Worm (Caenorhabditis elegans) whole organism, L4 larva: Measurements from ENCODE around the gene Y94H6A.10.
"Not testable (repeated sequence)": the region's sequence is repeated elsewhere in the genome, so short reads cannot be mapped to it uniquely, and the experiment has no call there.

Source experiments
- D1046.2 ChIP-seq: fragments of 200-800 bp; sonication (Bioruptor generic); IDR thresholded peaks from 2 replicates; pipeline ENCODE4 v1.3.6; 2022; ENCODE audit warnings: missing genetic modification characterization, missing compliant biosample characterization
- F37D6.2 ChIP-seq: sonication (generic microtip); optimal IDR thresholded peaks from 2 replicates; lab custom pipeline; 2016; ENCODE audit warnings: mild to moderate bottlenecking, missing genetic modification characterization, missing compliant biosample characterization
- F49E8.2 ChIP-seq: sonication (generic microtip); optimal IDR thresholded peaks from 2 replicates; lab custom pipeline; 2016; ENCODE audit warnings: missing compliant biosample characterization, mild to moderate bottlenecking, missing genetic modification characterization, borderline replicate concordance
- Y105C5A.15 ChIP-seq: fragments of 200-800 bp; sonication (Bioruptor generic); IDR thresholded peaks from 2 replicates; pipeline ENCODE4 v1.3.6; 2022; ENCODE audit warnings: missing genetic modification characterization, missing compliant biosample characterization
- Y5F2A.4 ChIP-seq: fragments of 200-800 bp; sonication (Bioruptor generic); optimal IDR thresholded peaks from 2 replicates; lab custom pipeline; 2018; ENCODE audit warnings: mild to moderate bottlenecking, missing genetic modification characterization, missing compliant biosample characterization
- Y75B8A.6 ChIP-seq: fragments of 200-800 bp; sonication (Bioruptor generic); IDR thresholded peaks from 2 replicates; pipeline ENCODE4 v1.3.6; 2022; ENCODE audit warnings: missing genetic modification reagents, missing genetic modification characterization, missing compliant biosample characterization
- ama-1 ChIP-seq: fragments of 150-350 bp; optimal IDR thresholded peaks from 2 replicates; lab custom pipeline; 2014; ENCODE audit warnings: inconsistent platforms, mixed read lengths
- attf-4 ChIP-seq: sonication (generic microtip); optimal IDR thresholded peaks from 3 replicates; lab custom pipeline; 2017; ENCODE audit warnings: missing biosample characterization, missing genetic modification characterization
- ceh-28 ChIP-seq: fragments of 150-350 bp; optimal IDR thresholded peaks from 2 replicates; lab custom pipeline; 2014; ENCODE audit warnings: missing biosample characterization, missing genetic modification reagents, missing genetic modification characterization
- ctbp-1 ChIP-seq: fragments of 200-800 bp; sonication (Bioruptor generic); IDR thresholded peaks from 2 replicates; pipeline ENCODE4 v1.3.6; 2022; ENCODE audit warnings: missing genetic modification reagents, missing genetic modification characterization, missing compliant biosample characterization
- daf-19 ChIP-seq: fragments of 200-800 bp; sonication (Bioruptor generic); conservative IDR thresholded peaks from 2 replicates; pipeline ENCODE4 v1.3.6; 2022; ENCODE audit warnings: missing genetic modification characterization, missing compliant biosample characterization
- daf-8 ChIP-seq: fragments of 200-800 bp; sonication (Bioruptor generic); IDR thresholded peaks from 2 replicates; pipeline ENCODE4 v1.3.6; 2022; ENCODE audit warnings: missing genetic modification characterization, missing compliant biosample characterization
- dmd-6 ChIP-seq: fragments of 200-800 bp; sonication (Bioruptor generic); IDR thresholded peaks from 2 replicates; pipeline ENCODE4 v1.3.6; 2022; ENCODE audit warnings: missing genetic modification reagents, missing genetic modification characterization, missing compliant biosample characterization
- fkh-10 ChIP-seq: fragments of 150-350 bp; optimal IDR thresholded peaks from 2 replicates; lab custom pipeline; 2014; ENCODE audit warnings: missing biosample characterization, missing genetic modification reagents, missing genetic modification characterization
- gei-8 ChIP-seq: fragments of 200-800 bp; sonication (Bioruptor generic); optimal IDR thresholded peaks from 2 replicates; lab custom pipeline; 2018; ENCODE audit warnings: mild to moderate bottlenecking, missing genetic modification characterization, missing compliant biosample characterization
- hif-1 ChIP-seq, 2 experiments: sonication (generic microtip); optimal IDR thresholded peaks; 2 replicates each; lab custom pipeline; 2016 to 2017; ENCODE audit warnings: missing compliant biosample characterization in 2 of 2, missing genetic modification characterization in 2 of 2, missing genetic modification reagents in 2 of 2, missing genotype in 2 of 2, mild to moderate bottlenecking in 1 of 2
- hlh-11 ChIP-seq: fragments of 200-800 bp; sonication (Bioruptor generic); optimal IDR thresholded peaks from 2 replicates; lab custom pipeline; 2018; ENCODE audit warnings: mild to moderate bottlenecking, missing genetic modification characterization, missing compliant biosample characterization
- lim-7 ChIP-seq: fragments of 200-800 bp; sonication (Bioruptor generic); IDR thresholded peaks from 2 replicates; pipeline ENCODE4 v1.3.6; 2022; ENCODE audit warnings: missing genetic modification characterization, missing compliant biosample characterization
- lin-1 ChIP-seq: fragments of 200-800 bp; sonication (Bioruptor generic); IDR thresholded peaks from 2 replicates; pipeline ENCODE4 v1.3.6; 2022; ENCODE audit warnings: missing genetic modification reagents, missing genetic modification characterization, missing compliant biosample characterization
- lin-38 ChIP-seq: fragments of 200-800 bp; sonication (Bioruptor generic); IDR thresholded peaks from 2 replicates; pipeline ENCODE4 v1.3.6; 2022; ENCODE audit warnings: missing genetic modification reagents, missing genetic modification characterization, missing compliant biosample characterization
- madf-5 ChIP-seq, 2 experiments: fragments of 200-800 bp; sonication (Bioruptor generic); IDR thresholded peaks; 2 replicates each; pipeline ENCODE4 v1.3.6; 2022; ENCODE audit warnings: missing compliant biosample characterization in 2 of 2, missing genetic modification characterization in 2 of 2
- mdt-29 ChIP-seq: fragments of 200-800 bp; sonication (Bioruptor generic); IDR thresholded peaks from 2 replicates; pipeline ENCODE4 v1.3.6; 2022; ENCODE audit warnings: missing genetic modification reagents, missing genetic modification characterization, missing compliant biosample characterization
- mxl-3 ChIP-seq: fragments of 200-800 bp; sonication (Bioruptor generic); optimal IDR thresholded peaks from 2 replicates; lab custom pipeline; 2018; ENCODE audit warnings: mild to moderate bottlenecking, missing genetic modification characterization, missing compliant biosample characterization
- nhr-10 ChIP-seq: fragments of 150-350 bp; optimal IDR thresholded peaks from 2 replicates; lab custom pipeline; 2014; ENCODE audit warnings: missing biosample characterization, missing genetic modification characterization
- nhr-111 ChIP-seq: fragments of 200-800 bp; sonication (Bioruptor generic); optimal IDR thresholded peaks from 2 replicates; lab custom pipeline; 2018; ENCODE audit warnings: mild to moderate bottlenecking, missing genetic modification characterization, missing compliant biosample characterization
- nhr-25 ChIP-seq: sonication (generic microtip); optimal IDR thresholded peaks from 2 replicates; lab custom pipeline; 2017; ENCODE audit warnings: missing genetic modification characterization, mild to moderate bottlenecking, missing compliant biosample characterization, antibody characterized with exemption, moderate library complexity, borderline replicate concordance; ENCODE audit not compliant: insufficient read depth
- nhr-28 ChIP-seq: fragments of 150-350 bp; optimal IDR thresholded peaks from 2 replicates; lab custom pipeline; 2014; ENCODE audit warnings: missing biosample characterization, missing genetic modification characterization
- nhr-76 ChIP-seq: fragments of 150-350 bp; optimal IDR thresholded peaks from 2 replicates; lab custom pipeline; 2014; ENCODE audit warnings: missing biosample characterization, missing genetic modification characterization
- pha-4 ChIP-seq, 2 experiments: fragments of 150-350 bp in 1 of 2; fragments of 200-800 bp in 1 of 2; sonication (Bioruptor generic) in 1 of 2; IDR thresholded peaks in 1 of 2; optimal IDR thresholded peaks in 1 of 2; 2 replicates each; pipeline versions ENCODE4 v1.3.6 to Lab custom; 2014 to 2022; ENCODE audit warnings: missing genetic modification characterization in 2 of 2, missing genetic modification reagents in 2 of 2, missing biosample characterization in 1 of 2, missing compliant biosample characterization in 1 of 2
- php-3 ChIP-seq: fragments of 200-800 bp; sonication (Bioruptor generic); IDR thresholded peaks from 2 replicates; pipeline ENCODE4 v1.3.6; 2022; ENCODE audit warnings: missing genetic modification reagents, missing genetic modification characterization, missing compliant biosample characterization
- snpc-1.2 ChIP-seq: fragments of 200-800 bp; sonication (Bioruptor generic); IDR thresholded peaks from 2 replicates; pipeline ENCODE4 v1.3.6; 2022; ENCODE audit warnings: missing genetic modification reagents, missing genetic modification characterization, missing compliant biosample characterization
- snpc-4 ChIP-seq: fragments of 150-350 bp; optimal IDR thresholded peaks from 2 replicates; lab custom pipeline; 2014; ENCODE audit warnings: missing biosample characterization, missing genetic modification characterization
- tag-97 ChIP-seq: fragments of 200-800 bp; sonication (Bioruptor generic); IDR thresholded peaks from 2 replicates; pipeline ENCODE4 v1.3.6; 2022; ENCODE audit warnings: missing genetic modification characterization, missing compliant biosample characterization
- tra-1 ChIP-seq: fragments of 200-800 bp; sonication (Bioruptor generic); IDR thresholded peaks from 2 replicates; pipeline ENCODE4 v1.3.6; 2022; ENCODE audit warnings: missing genetic modification reagents, missing genetic modification characterization, missing compliant biosample characterization
- unc-130 ChIP-seq: sonication (generic microtip); optimal IDR thresholded peaks from 2 replicates; lab custom pipeline; 2016; ENCODE audit warnings: missing genetic modification reagents, missing genetic modification characterization, missing compliant biosample characterization
- unc-39 ChIP-seq: sonication (generic microtip); optimal IDR thresholded peaks from 2 replicates; lab custom pipeline; 2017; ENCODE audit warnings: missing biosample characterization, missing genetic modification characterization
- vab-7 ChIP-seq: fragments of 200-800 bp; sonication (Bioruptor generic); IDR thresholded peaks from 2 replicates; pipeline ENCODE4 v1.3.6; 2022; ENCODE audit warnings: missing genetic modification reagents, missing genetic modification characterization, missing compliant biosample characterization
- zip-2 ChIP-seq: fragments of 150-350 bp; optimal IDR thresholded peaks from 2 replicates; lab custom pipeline; 2014; ENCODE audit warnings: missing biosample characterization, missing genetic modification characterization

The Y94H6A.10 gene

ce11 chrIV:2755472-2755871 lies 45.0 kb upstream of the Y94H6A.10 start:
- TF ChIP-seq ctbp-1 (GFP tag; lab: Robert Waterston, UW) (peak; percentile 64), mdt-29 (peak; percentile 91), Y105C5A.15 (peak; percentile 79; the same call in 1 of the 2 replicates), madf-5 (GFP tag; IDR thresholded peaks at IDR 0.05; lab: Robert Waterston, UW) (peak in 1 of 2 experiments; percentile 46; a peak in 1 of 4 replicates), lin-38 (GFP tag; lab: Robert Waterston, UW) (peak; percentile 43; the same call in 1 of the 2 replicates), snpc-1.2 (GFP tag; lab: Robert Waterston, UW) (0 out of 2 replicates have a peak, but pooled peaks have one; percentile 51), pha-4 (GFP tag; IDR thresholded peaks at IDR 0.05; lab: Robert Waterston, UW) (peak; percentile 65)
- not testable (repeated sequence) for TF ChIP-seq pha-4 (tag; optimal IDR thresholded peaks at IDR 0.05; lab: Kevin White, UChicago)

ce11 chrIV:2753541-2753940 lies 43.1 kb upstream of the Y94H6A.10 start:
- TF ChIP-seq tag-97 (GFP tag; lab: Robert Waterston, UW) (no peak), nhr-111 (GFP tag; lab: Kevin White, UChicago) (no peak), nhr-76 (tag; lab: Kevin White, UChicago) (no peak), hlh-11 (tag; lab: Kevin White, UChicago) (no peak), vab-7 (no peak), F49E8.2 (tag; lab: Kevin White, UChicago) (no peak), lin-1 (no peak), Y5F2A.4 (no peak), gei-8 (no peak), fkh-10 (GFP tag; lab: Kevin White, UChicago) (no peak), ctbp-1 (GFP tag; lab: Robert Waterston, UW) (no peak), lim-7 (GFP tag; lab: Robert Waterston, UW) (no peak), ama-1 (lab: Kevin White, UChicago) (no peak), nhr-28 (tag; lab: Kevin White, UChicago) (no peak), attf-4 (tag; lab: Kevin White, UChicago) (no peak)

ce11 chrIV:2751568-2751967 lies 41.1 kb upstream of the Y94H6A.10 start, which contains the start of gene Y54G2A.41:
Gene Y54G2A.41, plus strand, starts transcription at chrIV:2751868.
- no peak for TF ChIP-seq nhr-10 (tag; lab: Kevin White, UChicago)
- no peak for TF ChIP-seq hif-1 (tag; optimal IDR thresholded peaks at IDR 0.05; lab: Kevin White, UChicago)
- TF ChIP-seq zip-2 (tag; lab: Kevin White, UChicago), result no peak
- TF ChIP-seq mxl-3 (GFP tag; lab: Kevin White, UChicago), result no peak
- TF ChIP-seq nhr-25, result no peak
- no peak for TF ChIP-seq nhr-111 (GFP tag; lab: Kevin White, UChicago)
- no peak for TF ChIP-seq tra-1
- TF ChIP-seq Y75B8A.6 (GFP tag; lab: Robert Waterston, UW), result no peak
- TF ChIP-seq ctbp-1 (GFP tag; lab: Robert Waterston, UW), result no peak
- TF ChIP-seq snpc-4 (tag; lab: Kevin White, UChicago), result no peak
- TF ChIP-seq F37D6.2 (tag; lab: Kevin White, UChicago), result no peak
- TF ChIP-seq daf-19 (GFP tag; lab: Robert Waterston, UW), result no peak
- TF ChIP-seq php-3, result no peak
- TF ChIP-seq unc-130 (GFP tag; lab: Kevin White, UChicago), result no peak
- TF ChIP-seq unc-39 (tag; lab: Kevin White, UChicago), result no peak
- TF ChIP-seq daf-8 (GFP tag; lab: Robert Waterston, UW), result no peak
- TF ChIP-seq D1046.2 (GFP tag; lab: Robert Waterston, UW), result no peak
- TF ChIP-seq Y5F2A.4, result no peak
- TF ChIP-seq dmd-6 (GFP tag; lab: Robert Waterston, UW), result no peak
- TF ChIP-seq ceh-28, result no peak
